Worm (Caenorhabditis elegans) whole organism, L1 larva: ENCODE data around the gene C06C3.4.

Experiments used
- ces-1 ChIP-seq: fragments of 150-350 bp; optimal IDR thresholded peaks from 2 replicates; lab custom pipeline; 2014; ENCODE audit warnings: missing biosample characterization, missing genetic modification reagents, missing genetic modification characterization
- dpl-1 ChIP-seq, 3 experiments: fragments of 150-350 bp in 2 of 3; sonication (generic microtip) in 1 of 3; optimal IDR thresholded peaks; 2 replicates each; lab custom pipeline; 2014 to 2017; ENCODE audit warnings: missing biosample characterization in 3 of 3, missing genetic modification characterization in 3 of 3, missing genetic modification reagents in 3 of 3
- elt-3 ChIP-seq, 6 experiments: fragments of 150-350 bp in 1 of 6; sonication (generic microtip); optimal IDR thresholded peaks; 2 replicates each; lab custom pipeline; 2017 to 2018; ENCODE audit warnings: missing biosample characterization in 6 of 6, missing genetic modification characterization in 6 of 6, inconsistent platforms in 1 of 6
- nhr-11 ChIP-seq: fragments of 150-350 bp; optimal IDR thresholded peaks from 2 replicates; lab custom pipeline; 2014; ENCODE audit warnings: missing biosample characterization, missing genetic modification characterization
- nhr-12 ChIP-seq: sonication (generic microtip); optimal IDR thresholded peaks from 2 replicates; lab custom pipeline; 2017; ENCODE audit warnings: missing biosample characterization, missing genetic modification characterization
- nhr-77 ChIP-seq: fragments of 150-350 bp; optimal IDR thresholded peaks from 2 replicates; lab custom pipeline; 2014; ENCODE audit warnings: missing biosample characterization, missing genetic modification characterization
- unc-62 ChIP-seq: fragments of 150-350 bp; optimal IDR thresholded peaks from 2 replicates; lab custom pipeline; 2014; ENCODE audit warnings: missing biosample characterization, missing genetic modification reagents, missing genetic modification characterization
- ztf-11 ChIP-seq, 2 experiments: sonication (generic microtip); optimal IDR thresholded peaks; 2 replicates each; lab custom pipeline; 2016 to 2017; ENCODE audit warnings: missing genetic modification characterization in 2 of 2, missing biosample characterization in 1 of 2, missing compliant biosample characterization in 1 of 2

ce11 chrII:9418843-9419532 lies 45.9 kb downstream of the C06C3.4 start:
- no peak for TF ChIP-seq elt-3 (tag; optimal IDR thresholded peaks at IDR 0.05; lab: Kevin White, UChicago)
- no peak for TF ChIP-seq ztf-11 (tag; optimal IDR thresholded peaks at IDR 0.05; lab: Kevin White, UChicago)
- no peak for TF ChIP-seq dpl-1 (GFP tag; optimal IDR thresholded peaks at IDR 0.05; lab: Kevin White, UChicago)
- no peak for TF ChIP-seq ces-1 (GFP tag; lab: Kevin White, UChicago)
- TF ChIP-seq nhr-11 = no peak
- TF ChIP-seq nhr-12 = no peak
- TF ChIP-seq unc-62 = no peak
- no peak for TF ChIP-seq nhr-77
